Fruit fly (Drosophila melanogaster) whole organism, pupa: ENCODE measurements around the gene CG34247.
A peak's percentile ranks its signal among the peaks of the same experiment; 100 is the strongest.

Experiments used
- CG10348 ChIP-seq: fragments of 200-800 bp; sonication (Bioruptor generic); IDR thresholded peaks from 2 replicates; pipeline ENCODE4 v1.3.6; 2022; ENCODE audit warnings: missing biosample characterization, missing genetic modification characterization
- CG12605 ChIP-seq: fragments of 200-800 bp; sonication (Bioruptor generic); IDR thresholded peaks from 2 replicates; pipeline ENCODE4 v1.3.6; 2022; ENCODE audit warnings: missing biosample characterization, missing genetic modification characterization
- CG13204 ChIP-seq: fragments of 200-800 bp; sonication (Bioruptor generic); optimal IDR thresholded peaks from 2 replicates; lab custom pipeline; 2018; ENCODE audit warnings: missing biosample characterization, mild to moderate bottlenecking, missing genetic modification characterization, moderate library complexity
- CG14655 ChIP-seq: fragments of 200-800 bp; sonication (Bioruptor generic); optimal IDR thresholded peaks from 3 replicates; lab custom pipeline; 2017; ENCODE audit warnings: mild to moderate bottlenecking, missing biosample characterization, missing genetic modification reagents, missing genetic modification characterization
- CG15710 ChIP-seq: fragments of 200-800 bp; sonication (Bioruptor generic); optimal IDR thresholded peaks from 2 replicates; lab custom pipeline; 2018; ENCODE audit warnings: missing biosample characterization, mild to moderate bottlenecking, missing genetic modification characterization, moderate library complexity
- CG17806 ChIP-seq: fragments of 200-800 bp; sonication (Bioruptor generic); optimal IDR thresholded peaks from 2 replicates; lab custom pipeline; 2018; ENCODE audit warnings: missing biosample characterization, mild to moderate bottlenecking, missing genetic modification characterization, moderate library complexity
- CG32121 ChIP-seq: fragments of 200-800 bp; sonication (Bioruptor generic); IDR thresholded peaks from 2 replicates; pipeline ENCODE4 v1.3.6; 2022; ENCODE audit warnings: missing biosample characterization, missing genetic modification characterization
- CG34367 ChIP-seq: fragments of 200-800 bp; sonication (Bioruptor generic); optimal IDR thresholded peaks from 2 replicates; lab custom pipeline; 2018; ENCODE audit warnings: missing biosample characterization, mild to moderate bottlenecking, missing genetic modification characterization
- CG4496 ChIP-seq: fragments of 200-800 bp; sonication (Bioruptor generic); IDR thresholded peaks from 3 replicates; pipeline ENCODE4 v1.3.6; 2022; ENCODE audit warnings: missing biosample characterization, missing genetic modification characterization
- CG8159 ChIP-seq: fragments of 200-800 bp; sonication (Bioruptor generic); optimal IDR thresholded peaks from 3 replicates; lab custom pipeline; 2018; ENCODE audit warnings: missing biosample characterization, mild to moderate bottlenecking, missing genetic modification characterization, moderate library complexity
- CG8301 ChIP-seq: fragments of 200-800 bp; sonication (Bioruptor generic); optimal IDR thresholded peaks from 2 replicates; lab custom pipeline; 2018; ENCODE audit warnings: missing biosample characterization, mild to moderate bottlenecking, missing genetic modification characterization
- CG9948 ChIP-seq: fragments of 200-800 bp; sonication (Bioruptor generic); optimal IDR thresholded peaks from 2 replicates; lab custom pipeline; 2018; ENCODE audit warnings: missing biosample characterization, mild to moderate bottlenecking, missing genetic modification characterization, moderate library complexity
- D1 ChIP-seq: fragments of 200-800 bp; sonication (Bioruptor generic); optimal IDR thresholded peaks from 2 replicates; lab custom pipeline; 2018; ENCODE audit warnings: missing biosample characterization, mild to moderate bottlenecking, missing genetic modification characterization, moderate library complexity
- EcR ChIP-seq: fragments of 200-800 bp; sonication (Bioruptor generic); optimal IDR thresholded peaks from 3 replicates; lab custom pipeline; 2019; ENCODE audit warnings: missing biosample characterization, missing genetic modification characterization, mild to moderate bottlenecking, moderate library complexity, missing genetic modification reagents
- Ets98B ChIP-seq: fragments of 200-800 bp; sonication (Bioruptor generic); IDR thresholded peaks from 2 replicates; pipeline ENCODE4 v1.3.6; 2022; ENCODE audit warnings: missing biosample characterization, missing genetic modification characterization
- Pif1A ChIP-seq: fragments of 200-800 bp; sonication (Bioruptor generic); optimal IDR thresholded peaks from 3 replicates; lab custom pipeline; 2016; ENCODE audit warnings: missing biosample characterization, missing genetic modification characterization
- Pif1B ChIP-seq: fragments of 200-800 bp; sonication (Bioruptor generic); optimal IDR thresholded peaks from 3 replicates; lab custom pipeline; 2016; ENCODE audit warnings: missing biosample characterization, missing genetic modification characterization
- Snoo ChIP-seq: fragments of 200-800 bp; sonication (Bioruptor generic); optimal IDR thresholded peaks from 3 replicates; lab custom pipeline; 2017; ENCODE audit warnings: missing biosample characterization, mild to moderate bottlenecking, missing genetic modification characterization, inconsistent platforms
- fd96Ca ChIP-seq: fragments of 200-800 bp; sonication (Bioruptor generic); IDR thresholded peaks from 3 replicates; pipeline ENCODE4 v1.3.6; 2022; ENCODE audit warnings: missing biosample characterization, missing genetic modification characterization
- gl ChIP-seq: fragments of 200-800 bp; sonication (Bioruptor generic); optimal IDR thresholded peaks from 2 replicates; lab custom pipeline; 2018; ENCODE audit warnings: missing biosample characterization, mild to moderate bottlenecking, missing genetic modification characterization
- rn ChIP-seq: fragments of 200-800 bp; sonication (Bioruptor generic); IDR thresholded peaks from 2 replicates; pipeline ENCODE4 v1.3.6; 2022; ENCODE audit warnings: missing biosample characterization, missing genetic modification characterization

CG34247 gene

dm6 chr3L:16257118-16257627 lies 4.2 kb downstream of the CG34247 start, which contains the start of gene CG13054:
CG13054 (minus strand) TSS chr3L:16257191.
- TF ChIP-seq CG8301 (tag; lab: Kevin White, UChicago), result no peak
- peak; percentile 65; the same call in 1 of the 2 replicates for TF ChIP-seq CG12605 (GFP tag; lab: Robert Waterston, UW)
- TF ChIP-seq CG4496 (GFP tag; lab: Robert Waterston, UW), result 0 out of 3 replicates have a peak, but pooled peaks have one; percentile 48
- no peak for TF ChIP-seq fd96Ca (GFP tag; lab: Robert Waterston, UW)
- no peak for TF ChIP-seq CG9948 (tag; lab: Kevin White, UChicago)
- TF ChIP-seq gl (tag; lab: Kevin White, UChicago), result no peak

dm6 chr3L:16252255-16252654 lies 9.2 kb downstream of the CG34247 start, which contains the start of gene CG13055:
CG13055 (minus strand) TSS chr3L:16252355.
- TF ChIP-seq CG13204 (no peak), EcR (no peak), D1 (tag; lab: Kevin White, UChicago) (no peak), Ets98B (GFP tag; lab: Robert Waterston, UW) (no peak), Pif1B (GFP tag; lab: Kevin White, UChicago) (no peak), CG17806 (tag; lab: Kevin White, UChicago) (no peak), CG32121 (no peak), Snoo (no peak), CG8301 (tag; lab: Kevin White, UChicago) (no peak), CG4496 (GFP tag; lab: Robert Waterston, UW) (no peak), CG15710 (tag; lab: Kevin White, UChicago) (no peak), CG8159 (tag; lab: Kevin White, UChicago) (no peak), CG12605 (GFP tag; lab: Robert Waterston, UW) (no peak), Pif1A (no peak), rn (no peak), CG14655 (GFP tag; lab: Kevin White, UChicago) (no peak), CG9948 (tag; lab: Kevin White, UChicago) (no peak), fd96Ca (GFP tag; lab: Robert Waterston, UW) (no peak), gl (tag; lab: Kevin White, UChicago) (no peak), CG34367 (tag; lab: Kevin White, UChicago) (no peak)

- TF ChIP-seq CG10348 (GFP tag; lab: Robert Waterston, UW) (no peak), Snoo (no peak), CG15710 (tag; lab: Kevin White, UChicago) (no peak), CG9948 (tag; lab: Kevin White, UChicago) (no peak), CG8159 (tag; lab: Kevin White, UChicago) (no peak), Pif1B (GFP tag; lab: Kevin White, UChicago) (no peak), EcR (peak; percentile 79), CG13204 (no peak)
These were observed 20.1 kb downstream of the CG34247 start for dm6 chr3L:16241296-16241695.

dm6 chr3L:16233850-16234494 lies 27.4 kb downstream of the CG34247 start:
- TF ChIP-seq CG12605 (GFP tag; lab: Robert Waterston, UW) (0 out of 2 replicates have a peak, but pooled peaks have one; percentile 45), gl (tag; lab: Kevin White, UChicago) (no peak), D1 (tag; lab: Kevin White, UChicago) (no peak)

dm6 chr3L:16232924-16233323 lies 28.5 kb downstream of the CG34247 start, which contains the start of gene Hsc20:
Hsc20 (plus strand) TSS chr3L:16233127.
- no peak for TF ChIP-seq Snoo
- TF ChIP-seq CG32121, result no peak
- no peak for TF ChIP-seq gl (tag; lab: Kevin White, UChicago)
- TF ChIP-seq Ets98B (GFP tag; lab: Robert Waterston, UW), result no peak
- no peak for TF ChIP-seq CG10348 (GFP tag; lab: Robert Waterston, UW)
- TF ChIP-seq CG4496 (GFP tag; lab: Robert Waterston, UW), result no peak
- TF ChIP-seq CG13204, result no peak
- TF ChIP-seq CG12605 (GFP tag; lab: Robert Waterston, UW), result no peak
- TF ChIP-seq CG34367 (tag; lab: Kevin White, UChicago), result no peak
- TF ChIP-seq CG9948 (tag; lab: Kevin White, UChicago), result no peak
- no peak for TF ChIP-seq CG8159 (tag; lab: Kevin White, UChicago)
- TF ChIP-seq D1 (tag; lab: Kevin White, UChicago), result no peak
- TF ChIP-seq CG15710 (tag; lab: Kevin White, UChicago), result no peak
- TF ChIP-seq CG14655 (GFP tag; lab: Kevin White, UChicago), result no peak
- TF ChIP-seq CG17806 (tag; lab: Kevin White, UChicago), result no peak

- TF ChIP-seq EcR, result no peak
- no peak for TF ChIP-seq CG12605 (GFP tag; lab: Robert Waterston, UW)
- TF ChIP-seq gl (tag; lab: Kevin White, UChicago), result no peak
- TF ChIP-seq CG17806 (tag; lab: Kevin White, UChicago), result peak; percentile 10
- no peak for TF ChIP-seq Pif1B (GFP tag; lab: Kevin White, UChicago)
- no peak for TF ChIP-seq CG8301 (tag; lab: Kevin White, UChicago)
- TF ChIP-seq CG10348 (GFP tag; lab: Robert Waterston, UW), result no peak
- peak; percentile 3 for TF ChIP-seq Snoo
- no peak for TF ChIP-seq fd96Ca (GFP tag; lab: Robert Waterston, UW)
- no peak for TF ChIP-seq CG34367 (tag; lab: Kevin White, UChicago)
- peak; percentile 48 for TF ChIP-seq CG8159 (tag; lab: Kevin White, UChicago)
- peak; percentile 37; the same call in 1 of the 2 replicates for TF ChIP-seq rn
- no peak for TF ChIP-seq Ets98B (GFP tag; lab: Robert Waterston, UW)
- TF ChIP-seq D1 (tag; lab: Kevin White, UChicago), result peak; percentile 56
- TF ChIP-seq CG4496 (GFP tag; lab: Robert Waterston, UW), result 0 out of 3 replicates have a peak, but pooled peaks have one; percentile 21
- TF ChIP-seq CG15710 (tag; lab: Kevin White, UChicago), result peak; percentile 12
- TF ChIP-seq CG32121, result no peak
- TF ChIP-seq Pif1A, result no peak
- TF ChIP-seq CG14655 (GFP tag; lab: Kevin White, UChicago), result no peak
- peak; percentile 15 for TF ChIP-seq CG9948 (tag; lab: Kevin White, UChicago)
These were observed 29.5 kb downstream of the CG34247 start, which contains the start of the genes PDCD-5 and MED10 for dm6 chr3L:16231857-16232256. PDCD-5 (minus strand) TSS chr3L:16232038. MED10 (plus strand) TSS chr3L:16232084.
